Worm (Caenorhabditis elegans) whole organism, L4 larva: ENCODE measurements around the gene F57E7.2.

Source experiments
- F10B5.3 ChIP-seq: sonication (generic microtip); optimal IDR thresholded peaks from 2 replicates; lab custom pipeline; 2016; ENCODE audit warnings: mild to moderate bottlenecking, missing genetic modification characterization, missing compliant biosample characterization
- T20F7.1 ChIP-seq: fragments of 200-800 bp; sonication (Bioruptor generic); optimal IDR thresholded peaks from 2 replicates; lab custom pipeline; 2018; ENCODE audit warnings: mild to moderate bottlenecking, missing genetic modification characterization, missing compliant biosample characterization
- Y105C5A.15 ChIP-seq: fragments of 200-800 bp; sonication (Bioruptor generic); IDR thresholded peaks from 2 replicates; pipeline ENCODE4 v1.3.6; 2022; ENCODE audit warnings: missing genetic modification characterization, missing compliant biosample characterization
- aha-1 ChIP-seq: fragments of 150-350 bp; peaks from one replicate; lab custom pipeline; 2014; ENCODE audit warnings: missing biosample characterization, missing genetic modification characterization
- ceh-32 ChIP-seq: sonication (generic microtip); optimal IDR thresholded peaks from 2 replicates; lab custom pipeline; 2016; ENCODE audit warnings: mild to moderate bottlenecking, missing genetic modification characterization, missing compliant biosample characterization; ENCODE audit not compliant: poor library complexity
- ceh-62 ChIP-seq: sonication (generic microtip); optimal IDR thresholded peaks from 2 replicates; lab custom pipeline; 2017; ENCODE audit warnings: missing biosample characterization, missing genetic modification characterization
- daf-8 ChIP-seq: fragments of 200-800 bp; sonication (Bioruptor generic); IDR thresholded peaks from 2 replicates; pipeline ENCODE4 v1.3.6; 2022; ENCODE audit warnings: missing genetic modification characterization, missing compliant biosample characterization
- dmd-9 ChIP-seq: fragments of 200-800 bp; sonication (Bioruptor generic); IDR thresholded peaks from 2 replicates; pipeline ENCODE4 v1.3.6; 2022; ENCODE audit warnings: missing genetic modification reagents, missing genetic modification characterization, missing compliant biosample characterization
- lim-7 ChIP-seq: fragments of 200-800 bp; sonication (Bioruptor generic); IDR thresholded peaks from 2 replicates; pipeline ENCODE4 v1.3.6; 2022; ENCODE audit warnings: missing genetic modification characterization, missing compliant biosample characterization
- madf-5 ChIP-seq, 2 experiments: fragments of 200-800 bp; sonication (Bioruptor generic); IDR thresholded peaks; 2 replicates each; pipeline ENCODE4 v1.3.6; 2022; ENCODE audit warnings: missing compliant biosample characterization in 2 of 2, missing genetic modification characterization in 2 of 2
- mxl-3 ChIP-seq: fragments of 200-800 bp; sonication (Bioruptor generic); optimal IDR thresholded peaks from 2 replicates; lab custom pipeline; 2018; ENCODE audit warnings: mild to moderate bottlenecking, missing genetic modification characterization, missing compliant biosample characterization
- nhr-102 ChIP-seq: sonication (generic microtip); optimal IDR thresholded peaks from 2 replicates; lab custom pipeline; 2016; ENCODE audit warnings: mild to moderate bottlenecking, missing genetic modification characterization, moderate library complexity, missing compliant biosample characterization
- spr-3 ChIP-seq: fragments of 200-800 bp; sonication (Bioruptor generic); optimal IDR thresholded peaks from 2 replicates; lab custom pipeline; 2018; ENCODE audit warnings: mild to moderate bottlenecking, missing genetic modification characterization, missing compliant biosample characterization
- unc-62 ChIP-seq, 3 experiments: fragments of 150-350 bp in 1 of 3; sonication (generic microtip); optimal IDR thresholded peaks in 2 of 3; peaks in 1 of 3; 1 replicate in 1 of 3; 2 replicates in 2 of 3; lab custom pipeline; 2014 to 2017; ENCODE audit warnings: missing biosample characterization in 3 of 3, missing genetic modification characterization in 3 of 3, missing genetic modification reagents in 3 of 3, missing genotype in 1 of 3
- zag-1 ChIP-seq: fragments of 150-350 bp; optimal IDR thresholded peaks from 2 replicates; lab custom pipeline; 2014; ENCODE audit warnings: missing biosample characterization, missing genetic modification characterization
- zip-2 ChIP-seq: fragments of 150-350 bp; optimal IDR thresholded peaks from 2 replicates; lab custom pipeline; 2014; ENCODE audit warnings: missing biosample characterization, missing genetic modification characterization

Gene F57E7.2

DNA sequence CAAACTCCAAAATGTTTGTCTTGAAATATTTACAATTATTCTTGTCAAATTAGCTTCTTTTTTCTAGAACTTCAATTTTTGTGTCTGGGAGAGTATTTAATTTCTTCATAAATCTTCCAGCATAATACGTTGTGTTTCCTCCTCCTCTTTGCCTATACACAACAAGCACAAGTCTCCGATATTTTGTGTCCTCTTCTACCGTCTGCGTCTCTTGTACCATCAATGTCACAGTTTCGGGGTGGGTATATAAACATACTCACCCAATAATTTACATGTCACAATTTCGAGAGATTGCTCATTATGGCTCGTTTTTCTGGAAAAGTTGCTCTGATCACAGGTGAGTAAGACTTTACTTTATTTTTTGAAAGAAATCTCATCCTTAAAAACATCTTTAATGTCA, 45.4 kb downstream of the F57E7.2 start, which contains the start of gene F26D2.15:
Gene F26D2.15 (plus strand): TSS at position 301 of the 400 bp plus-strand sequence.
- no peak for TF ChIP-seq daf-8 (GFP tag; lab: Robert Waterston, UW)
- no peak for TF ChIP-seq spr-3 (GFP tag; lab: Kevin White, UChicago)
- TF ChIP-seq zag-1 (tag; lab: Kevin White, UChicago): no peak
- no peak for TF ChIP-seq ceh-32 (tag; lab: Kevin White, UChicago)
- TF ChIP-seq madf-5 (GFP tag; IDR thresholded peaks at IDR 0.05; lab: Robert Waterston, UW): no peak
- no peak for TF ChIP-seq dmd-9 (GFP tag; lab: Robert Waterston, UW)
- TF ChIP-seq unc-62 (GFP tag; optimal IDR thresholded peaks at IDR 0.05 in 1 of 2; lab: Kevin White, UChicago): peak in 1 of 2 experiments; percentile 72
- no peak for TF ChIP-seq unc-62 (tag; optimal IDR thresholded peaks at IDR 0.05; lab: Kevin White, UChicago)
- TF ChIP-seq mxl-3 (GFP tag; lab: Kevin White, UChicago): no peak

DNA sequence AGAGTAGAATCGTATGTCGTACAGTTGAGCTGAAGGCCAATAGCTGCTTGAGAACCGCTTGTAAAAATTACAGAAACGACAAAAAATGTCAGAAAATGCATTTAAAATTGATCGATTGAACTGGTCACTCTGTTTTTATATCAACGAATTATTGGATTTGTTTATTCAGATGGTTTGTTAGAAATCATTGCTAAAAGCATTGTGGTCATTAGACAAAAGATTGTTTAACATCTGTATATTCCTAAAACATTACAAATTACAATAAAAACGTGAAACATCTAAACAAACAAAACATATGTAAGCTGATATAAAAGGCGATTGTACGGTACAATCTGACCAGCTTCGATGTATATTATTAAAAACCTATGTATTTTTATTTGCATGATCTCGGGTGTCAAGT, 47.4 kb downstream of the F57E7.2 start, which contains the start of the genes F26D2.13 and F26D2.14:
Gene F26D2.13 (minus strand): TSS at position 101 of the 400 bp plus-strand sequence.
Gene F26D2.14 (plus strand): TSS at position 346 of the 400 bp plus-strand sequence.
- TF ChIP-seq zip-2 (no peak), aha-1 (tag; lab: Kevin White, UChicago) (peak; percentile 82)

- TF ChIP-seq ceh-62 (tag; lab: Kevin White, UChicago) (no peak), nhr-102 (tag; lab: Kevin White, UChicago) (no peak), lim-7 (GFP tag; lab: Robert Waterston, UW) (no peak), T20F7.1 (GFP tag; lab: Kevin White, UChicago) (no peak), F10B5.3 (no peak), Y105C5A.15 (GFP tag; lab: Robert Waterston, UW) (no peak)
Observed at ce11 chrV:16433471-16433870, 49.5 kb downstream of the F57E7.2 start, which contains the start of gene clec-234. Gene clec-234 (minus strand): TSS chrV:16433571.
